Fruit fly (Drosophila melanogaster): ENCODE results near the gene sNPF.

The sNPF gene

DNA sequence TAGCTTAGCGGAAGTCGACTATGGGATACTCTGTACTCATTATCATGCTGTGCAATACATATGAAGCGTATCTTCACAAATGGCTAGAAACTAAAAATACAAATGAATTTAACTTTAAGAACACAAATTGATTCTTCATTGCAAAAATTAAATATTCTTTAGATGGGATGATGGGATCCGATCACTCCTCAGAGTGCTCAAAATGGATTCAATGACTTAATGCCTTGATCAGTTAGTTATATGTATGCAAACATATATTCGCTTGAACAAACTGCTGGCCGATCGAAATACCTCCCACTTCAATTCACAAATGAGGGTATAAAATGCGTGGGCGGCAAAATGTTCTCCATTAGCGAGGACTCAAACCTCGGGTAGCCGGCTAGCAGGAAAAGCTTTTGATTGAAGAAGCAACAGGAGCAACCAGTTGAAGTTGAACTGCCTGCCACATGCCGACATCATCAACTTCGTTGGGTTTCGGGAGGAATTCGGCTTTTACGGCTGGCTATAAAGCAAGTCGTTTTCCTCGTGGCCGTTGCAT, at the start of gene sNPF (continued):
- TF ChIP-seq CG4318 (GFP tag; optimal IDR thresholded peaks at IDR 0.05) (peak; percentile 60), CG31627 (GFP tag; optimal IDR thresholded peaks at IDR 0.05) (peak; percentile 79), Blimp-1 (GFP tag; optimal IDR thresholded peaks at IDR 0.05) (no peak), CG34406 (GFP tag; optimal IDR thresholded peaks at IDR 0.05) (peak; percentile 66), CG1621 (tag; optimal IDR thresholded peaks at IDR 0.05) (peak; percentile 64), dsx (GFP tag; optimal IDR thresholded peaks at IDR 0.05; ENCODE audit: poor library complexity, severe bottlenecking) (no peak), Sox14 (GFP tag; optimal IDR thresholded peaks at IDR 0.05) (peak; percentile 83), CG11294 (GFP tag; IDR thresholded peaks at IDR 0.05) (no peak)

DNA sequence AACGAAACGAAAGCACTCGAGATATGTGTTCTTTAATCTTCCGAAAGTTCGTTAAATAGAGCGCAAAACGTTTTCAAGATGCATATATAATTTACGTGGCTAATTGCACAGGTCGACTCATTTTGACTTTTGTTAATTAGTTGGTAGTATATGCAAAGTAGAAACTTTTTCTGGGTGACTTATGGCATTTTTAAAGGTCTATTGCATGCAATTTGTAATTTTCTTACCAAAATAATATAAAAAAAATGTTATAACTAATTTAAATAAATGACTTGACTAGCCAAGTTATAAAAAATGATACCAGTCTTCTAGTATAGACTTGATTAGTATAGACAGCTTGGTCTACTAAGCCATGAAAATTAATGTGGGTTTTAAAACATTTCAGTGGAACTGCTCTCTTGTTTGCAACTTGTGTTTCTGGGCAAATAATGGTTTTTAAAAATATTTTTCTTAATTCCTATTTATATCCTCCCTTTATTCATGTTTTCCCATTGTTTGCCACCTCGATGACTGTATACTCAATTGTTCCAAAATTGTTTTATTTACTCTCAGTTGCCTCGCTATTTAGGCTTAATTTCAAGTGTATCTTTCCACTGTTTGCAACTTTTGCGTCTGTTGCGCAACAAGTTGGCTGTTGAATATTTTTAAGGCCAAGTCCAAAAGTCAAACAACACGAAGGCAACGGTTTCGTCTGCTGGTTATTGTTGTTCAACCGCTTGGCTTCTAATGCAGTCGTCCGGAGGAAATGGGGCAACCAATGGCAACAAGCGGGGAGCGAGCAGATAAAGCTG, 39.6 kb upstream of the sNPF start:
- TF ChIP-seq CG11294 (GFP tag; IDR thresholded peaks at IDR 0.05), result no peak
- TF ChIP-seq net (GFP tag; optimal IDR thresholded peaks at IDR 0.05), result no peak
- no peak for TF ChIP-seq CG3919 (GFP tag; optimal IDR thresholded peaks at IDR 0.05)
- no peak for TF ChIP-seq CG8119 (GFP tag; IDR thresholded peaks at IDR 0.05)
- TF ChIP-seq CG4318 (GFP tag; optimal IDR thresholded peaks at IDR 0.05), result peak; percentile 11
- TF ChIP-seq pdm3 (GFP tag; optimal IDR thresholded peaks at IDR 0.05), result peak; percentile 18
- peak; percentile 18 for TF ChIP-seq acj6 (GFP tag; optimal IDR thresholded peaks at IDR 0.05)
- TF ChIP-seq CG31627 (GFP tag; optimal IDR thresholded peaks at IDR 0.05), result peak; percentile 5
- no peak for TF ChIP-seq Met (GFP tag; optimal IDR thresholded peaks at IDR 0.05)
- no peak for TF ChIP-seq CG9139 (GFP tag; optimal IDR thresholded peaks at IDR 0.05)
- TF ChIP-seq Smox (GFP tag; optimal IDR thresholded peaks at IDR 0.05), result no peak
- no peak for TF ChIP-seq CG8632 (GFP tag; optimal IDR thresholded peaks at IDR 0.05)
- peak; percentile 27 for TF ChIP-seq CG10631 (GFP tag; optimal IDR thresholded peaks at IDR 0.05)
- no peak for TF ChIP-seq CG6276 (GFP tag; optimal IDR thresholded peaks at IDR 0.05)
- TF ChIP-seq esn (GFP tag; optimal IDR thresholded peaks at IDR 0.05), result peak; percentile 25
- TF ChIP-seq CG3032 (tag; optimal IDR thresholded peaks at IDR 0.05), result no peak
- no peak for TF ChIP-seq CG6854 (GFP tag; optimal IDR thresholded peaks at IDR 0.05)
- no peak for TF ChIP-seq CG11762 (GFP tag; optimal IDR thresholded peaks at IDR 0.05; ENCODE audit: insufficient read depth)
- peak; percentile 43 for TF ChIP-seq fkh (GFP tag; optimal IDR thresholded peaks at IDR 0.05)
- TF ChIP-seq topi (GFP tag; optimal IDR thresholded peaks at IDR 0.05), result no peak
- TF ChIP-seq salr (GFP tag; optimal IDR thresholded peaks at IDR 0.05), result no peak
- peak; percentile 62 for TF ChIP-seq Eip78C (GFP tag)
- no peak for TF ChIP-seq Ets96B (tag; optimal IDR thresholded peaks at IDR 0.05)
- TF ChIP-seq Ets21C (GFP tag; optimal IDR thresholded peaks at IDR 0.05), result no peak
- TF ChIP-seq Eip75B (GFP tag; optimal IDR thresholded peaks at IDR 0.05), result no peak
- TF ChIP-seq Eip93F (GFP tag; optimal IDR thresholded peaks at IDR 0.05), result no peak
- peak; percentile 40 for TF ChIP-seq CG32006 (GFP tag; optimal IDR thresholded peaks at IDR 0.05)
- no peak for TF ChIP-seq spab (GFP tag; optimal IDR thresholded peaks at IDR 0.05)
- TF ChIP-seq vri (GFP tag; optimal IDR thresholded peaks at IDR 0.05), result peak; percentile 37
- TF ChIP-seq svp (GFP tag), result peak; percentile 58
- peak; percentile 16 for TF ChIP-seq cyc (GFP tag; optimal IDR thresholded peaks at IDR 0.05)
- TF ChIP-seq Hr39 (GFP tag; optimal IDR thresholded peaks at IDR 0.05), result no peak
- no peak for TF ChIP-seq Hr38 (GFP tag; optimal IDR thresholded peaks at IDR 0.05)
- no peak for TF ChIP-seq Gug (GFP tag; IDR thresholded peaks at IDR 0.05)
- TF ChIP-seq Hr4 (GFP tag; optimal IDR thresholded peaks at IDR 0.05), result no peak
- no peak for TF ChIP-seq CG6808 (GFP tag; optimal IDR thresholded peaks at IDR 0.05)
- TF ChIP-seq CG7368 (GFP tag; optimal IDR thresholded peaks at IDR 0.05), result no peak
